Worm (Caenorhabditis elegans) whole organism, dauer: Measurements from ENCODE around the gene C09F9.2.

Source experiments
- unc-62 ChIP-seq: sonication (generic microtip); optimal IDR thresholded peaks from 2 replicates; lab custom pipeline; 2017; ENCODE audit warnings: missing biosample characterization, missing genetic modification reagents, missing genetic modification characterization

Gene C09F9.2

ce11 chrII:14705956-14706355 is 641 bp downstream of the C09F9.2 start:
- TF ChIP-seq unc-62 (GFP tag; lab: Kevin White, UChicago): no peak

- no peak for TF ChIP-seq unc-62 (GFP tag; lab: Kevin White, UChicago)
Observed at ce11 chrII:14706479-14706878, 1.2 kb downstream of the C09F9.2 start.

DNA sequence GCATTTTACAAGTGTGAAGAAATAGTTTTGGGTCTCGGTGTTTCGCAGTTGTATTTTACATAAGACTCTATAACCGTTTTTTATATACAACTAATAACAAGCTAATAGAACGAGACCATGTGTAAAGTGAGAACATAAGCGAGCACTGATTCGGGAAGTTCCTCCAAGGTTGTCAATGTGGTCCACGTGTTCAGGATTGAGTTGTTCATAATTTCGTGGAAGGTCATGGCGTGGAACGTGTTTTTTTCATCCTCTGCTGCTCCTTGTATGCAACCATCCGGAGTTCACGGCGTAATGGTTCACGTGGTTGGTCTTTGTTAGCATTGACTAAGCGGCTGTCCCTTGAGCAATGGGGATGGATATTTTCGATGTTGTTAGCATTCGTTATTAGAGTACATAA is 22.8 kb downstream of the C09F9.2 start:
- no peak for TF ChIP-seq unc-62 (GFP tag; lab: Kevin White, UChicago)

DNA sequence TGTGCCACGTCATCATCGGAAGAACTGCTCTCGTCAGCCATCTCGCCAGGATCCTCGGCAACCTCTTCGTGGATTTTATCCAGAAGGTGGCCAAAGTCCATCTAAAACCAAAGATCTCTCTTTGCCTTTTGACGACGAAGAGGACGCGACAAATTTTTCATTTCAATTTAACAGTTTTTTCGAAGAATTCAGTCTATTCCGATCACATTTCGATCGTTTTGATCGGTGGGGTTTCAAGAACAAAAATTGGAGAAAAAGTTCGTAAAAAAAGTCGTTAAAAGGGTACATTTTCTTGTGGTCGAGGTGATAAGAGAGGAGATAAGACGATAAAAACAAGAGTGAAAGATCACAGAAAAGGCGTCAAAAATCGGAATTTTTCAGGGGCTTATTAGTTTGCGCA is 28.1 kb downstream of the C09F9.2 start, which contains the start of gene glna-1:
Gene glna-1, minus strand, starts transcription at position 101 of the 400 bp plus-strand sequence.
- TF ChIP-seq unc-62 (GFP tag; lab: Kevin White, UChicago): no peak

DNA sequence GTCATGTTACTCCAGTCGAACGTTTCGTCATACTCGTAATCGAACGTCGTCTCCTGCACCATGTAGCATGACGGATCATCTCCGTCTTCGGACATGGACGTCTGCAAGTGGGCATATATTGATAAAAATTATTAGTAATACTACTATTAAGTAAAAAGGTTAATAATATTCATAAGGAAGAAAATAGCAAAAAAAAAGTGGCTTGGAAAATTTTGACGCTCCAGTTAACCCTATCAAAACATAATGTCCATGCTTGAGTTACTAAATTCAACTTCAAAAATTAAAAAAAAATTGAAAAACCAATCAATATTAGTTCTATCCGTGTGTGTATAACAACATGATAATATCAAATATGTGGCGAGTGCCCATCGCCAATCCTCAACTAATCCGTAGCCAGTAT is 33.8 kb downstream of the C09F9.2 start, which contains the start of gene npr-34:
Gene npr-34, minus strand, starts transcription at position 101 of the 400 bp plus-strand sequence.
- TF ChIP-seq unc-62 (GFP tag; lab: Kevin White, UChicago): no peak

- no peak for TF ChIP-seq unc-62 (GFP tag; lab: Kevin White, UChicago)
Observed at ce11 chrII:14745127-14745526, 39.8 kb downstream of the C09F9.2 start.

DNA sequence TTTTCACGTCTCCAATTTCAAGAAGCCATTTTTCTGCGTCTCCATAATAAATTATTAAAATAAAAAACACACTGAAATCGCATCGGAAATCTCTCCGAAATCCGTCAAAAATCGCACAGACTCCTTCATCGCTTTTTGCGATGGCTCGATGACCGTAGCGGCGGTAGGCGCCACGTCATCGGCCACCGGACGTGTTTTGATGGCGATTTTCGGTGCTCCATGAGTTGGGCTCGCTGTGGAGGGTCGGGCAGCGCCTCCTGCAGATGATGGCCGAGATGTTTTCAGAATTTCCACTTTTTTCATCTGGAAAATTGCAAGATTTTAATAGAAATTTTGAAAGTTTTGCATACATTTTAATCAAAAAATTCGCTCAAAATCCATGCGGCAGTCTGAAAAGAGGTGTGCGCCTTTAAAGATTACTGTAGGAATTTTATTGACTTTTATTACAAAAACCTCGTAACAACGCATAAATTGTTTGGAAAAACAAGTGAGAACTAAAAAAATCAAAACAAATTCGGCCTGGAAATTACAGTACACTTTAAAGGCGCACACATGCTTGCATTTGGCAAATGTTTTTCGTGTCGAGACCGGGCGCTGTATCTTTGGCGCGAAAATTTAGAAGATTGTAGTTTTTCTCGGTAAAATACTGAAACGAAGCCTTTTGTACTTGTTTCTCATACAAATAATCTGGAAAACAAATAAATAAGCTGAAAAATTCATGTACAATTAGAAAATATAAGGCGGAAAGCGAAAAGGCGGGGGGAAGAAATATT is 47.1 kb downstream of the C09F9.2 start, which contains the start of gene smg-9:
Gene smg-9, minus strand, starts transcription at position 663 of the 773 bp plus-strand sequence.
- TF ChIP-seq unc-62 (GFP tag; lab: Kevin White, UChicago): no peak

DNA sequence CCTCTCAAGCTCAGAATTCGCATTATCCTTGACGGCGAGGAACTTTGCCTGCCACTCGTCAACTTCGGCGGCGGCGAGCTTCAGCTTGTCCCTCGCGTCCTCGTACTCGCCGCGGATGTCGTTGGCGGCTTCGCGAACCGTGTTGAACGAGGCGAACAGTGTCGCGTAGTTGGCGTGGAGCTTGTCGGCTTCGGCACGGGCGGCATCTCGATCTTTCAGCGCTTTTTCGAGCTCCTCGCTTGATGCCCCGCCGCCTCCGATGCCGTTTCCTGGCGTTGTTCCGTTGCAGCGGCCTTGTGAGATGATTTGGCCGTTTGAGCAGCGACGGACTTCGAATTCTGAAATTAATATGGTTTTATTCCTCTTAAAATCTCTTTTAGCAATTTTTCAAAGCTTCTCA is 47.9 kb downstream of the C09F9.2 start:
- no peak for TF ChIP-seq unc-62 (GFP tag; lab: Kevin White, UChicago)

- TF ChIP-seq unc-62 (GFP tag; lab: Kevin White, UChicago): no peak
Observed at ce11 chrII:14753858-14754750, 48.8 kb downstream of the C09F9.2 start, which contains the start of the genes tac-1 and Y54E2A.4. tac-1 (minus strand) TSS chrII:14753877. Y54E2A.4 (plus strand) TSS chrII:14754622.

ce11 chrII:14757711-14758110 is 52.4 kb downstream of the C09F9.2 start, which contains the start of gene Y54E2A.5:
Y54E2A.5 (minus strand) TSS chrII:14757811.
- no peak for TF ChIP-seq unc-62 (GFP tag; lab: Kevin White, UChicago)
